Worm (Caenorhabditis elegans) whole organism, midembryonic: Measurements from ENCODE around the gene F44G4.3.

Experiments
- cog-1 ChIP-seq: sonication (generic microtip); optimal IDR thresholded peaks from 2 replicates; lab custom pipeline; 2016; ENCODE audit warnings: missing genetic modification characterization, missing compliant biosample characterization
- ztf-29 ChIP-seq: fragments of 200-800 bp; sonication (Bioruptor generic); IDR thresholded peaks from 2 replicates; pipeline ENCODE4 v1.3.6; 2022; ENCODE audit warnings: missing genetic modification reagents, missing genetic modification characterization, missing compliant biosample characterization

DNA sequence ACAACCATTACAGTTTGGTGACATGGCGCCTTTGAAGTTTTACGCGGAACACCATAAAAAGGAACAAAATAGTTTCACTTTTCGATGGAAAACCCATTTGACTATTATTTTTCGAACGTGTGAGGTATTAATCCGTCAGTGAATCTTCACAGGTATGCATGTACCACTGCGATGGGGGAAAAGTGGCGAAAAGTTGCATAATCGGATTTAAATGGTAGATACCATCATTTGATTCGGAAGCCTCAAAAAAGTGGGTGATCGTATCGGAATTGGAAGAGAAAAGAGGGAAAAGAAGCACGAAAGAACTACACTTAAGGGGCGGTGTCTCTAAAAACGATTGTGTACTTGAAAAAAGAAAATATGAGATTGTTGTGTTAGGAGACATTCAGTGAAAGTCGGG, 43.8 kb downstream of the F44G4.3 start:
- TF ChIP-seq ztf-29 (GFP tag; lab: Robert Waterston, UW) = no peak
- no peak for TF ChIP-seq cog-1 (tag; lab: Kevin White, UChicago)
